Worm (Caenorhabditis elegans) whole organism, L4 larva: ENCODE results near the gene T08D10.3.

Source experiments
- F26F4.8 ChIP-seq: fragments of 200-800 bp; sonication (Bioruptor generic); conservative IDR thresholded peaks from 2 replicates; pipeline ENCODE4 v1.3.6; 2022; ENCODE audit warnings: missing genetic modification characterization, missing compliant biosample characterization
- R02D3.7 ChIP-seq: fragments of 150-350 bp; sonication (generic microtip); optimal IDR thresholded peaks from 3 replicates; lab custom pipeline; 2014; ENCODE audit warnings: missing biosample characterization, missing genetic modification characterization
- Y48G9A.11 ChIP-seq: fragments of 200-800 bp; sonication (Bioruptor generic); IDR thresholded peaks from 2 replicates; pipeline ENCODE4 v1.3.6; 2022; ENCODE audit warnings: missing genetic modification reagents, missing genetic modification characterization, missing compliant biosample characterization
- arid-1 ChIP-seq: fragments of 200-800 bp; sonication (Bioruptor generic); conservative IDR thresholded peaks from 2 replicates; pipeline ENCODE4 v1.3.6; 2022; ENCODE audit warnings: missing genetic modification reagents, missing genetic modification characterization, missing compliant biosample characterization
- ces-1 ChIP-seq: fragments of 150-350 bp; sonication (generic microtip); optimal IDR thresholded peaks from 4 replicates; lab custom pipeline; 2014; ENCODE audit warnings: missing biosample characterization, missing genetic modification reagents, missing genetic modification characterization
- daf-12 ChIP-seq: fragments of 150-350 bp; optimal IDR thresholded peaks from 2 replicates; lab custom pipeline; 2014; ENCODE audit warnings: missing biosample characterization, missing genetic modification reagents, missing genetic modification characterization
- dpl-1 ChIP-seq: fragments of 150-350 bp; optimal IDR thresholded peaks from 2 replicates; lab custom pipeline; 2014; ENCODE audit warnings: missing biosample characterization, missing genetic modification reagents, missing genetic modification characterization
- nhr-237 ChIP-seq: sonication (generic microtip); optimal IDR thresholded peaks from 2 replicates; lab custom pipeline; 2017; ENCODE audit warnings: missing biosample characterization, missing genetic modification characterization
- nhr-77 ChIP-seq: fragments of 150-350 bp; optimal IDR thresholded peaks from 2 replicates; lab custom pipeline; 2014; ENCODE audit warnings: missing biosample characterization, missing genetic modification characterization
- spr-1 ChIP-seq: sonication (generic microtip); optimal IDR thresholded peaks from 2 replicates; lab custom pipeline; 2016; ENCODE audit warnings: mild to moderate bottlenecking, missing genetic modification characterization, missing compliant biosample characterization
- ztf-11 ChIP-seq: fragments of 150-350 bp; optimal IDR thresholded peaks from 2 replicates; lab custom pipeline; 2014; ENCODE audit warnings: missing biosample characterization, missing genetic modification characterization

DNA sequence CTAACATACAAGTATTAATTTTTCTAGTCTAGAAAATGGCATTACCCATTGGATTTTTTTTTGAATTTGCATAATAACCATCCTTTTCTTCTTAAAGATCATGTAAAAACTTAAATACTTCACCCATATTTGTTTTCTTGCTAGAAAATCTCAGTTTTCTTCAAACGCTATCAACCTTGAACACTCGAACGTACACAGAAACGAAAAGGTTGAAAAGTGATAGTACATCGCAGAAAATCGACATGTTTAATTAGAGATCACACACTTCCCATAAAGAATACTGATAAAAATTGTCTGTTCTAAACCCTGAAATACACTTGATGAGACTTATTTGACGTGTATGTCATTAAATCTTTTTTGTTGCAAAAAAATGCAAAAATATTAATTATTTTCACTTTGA lies 27.6 kb upstream of the T08D10.3 start, which contains the start of gene F55G7.4:
- TF ChIP-seq daf-12 (tag; lab: Kevin White, UChicago) (no peak), F26F4.8 (no peak), R02D3.7 (tag; lab: Kevin White, UChicago) (no peak), ztf-11 (tag; lab: Kevin White, UChicago) (no peak), nhr-237 (tag; lab: Kevin White, UChicago) (no peak), ces-1 (GFP tag; lab: Kevin White, UChicago) (no peak), arid-1 (GFP tag; lab: Robert Waterston, UW) (no peak), Y48G9A.11 (no peak), nhr-77 (no peak), dpl-1 (no peak), spr-1 (tag; lab: Kevin White, UChicago) (no peak)
